Worm (Caenorhabditis elegans): ENCODE results near the gene F41E6.7.

F41E6.7 gene

DNA sequence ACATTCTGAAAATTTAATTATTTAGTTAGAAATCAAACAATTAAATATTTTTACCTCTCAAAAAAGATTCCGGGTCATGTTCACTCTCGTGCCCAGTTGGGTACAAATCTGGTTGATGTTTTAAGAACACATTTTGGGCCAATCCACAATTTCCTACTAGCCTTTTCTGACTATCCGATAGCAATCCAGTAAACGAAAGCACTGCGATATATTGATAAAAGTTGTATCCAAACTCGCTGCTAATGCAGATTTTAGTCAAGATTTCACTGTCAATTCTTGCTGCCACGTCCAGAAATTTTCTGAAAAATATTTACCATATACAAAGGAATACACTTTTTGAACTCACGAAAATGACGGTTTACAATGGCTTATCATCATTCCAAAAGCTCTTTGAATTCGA lies 29.9 kb downstream of the F41E6.7 start:
- TF ChIP-seq pag-3 (tag; optimal IDR thresholded peaks at IDR 0.05; ENCODE audit: borderline replicate concordance) (no peak), mec-3 (tag; optimal IDR thresholded peaks at IDR 0.05; ENCODE audit: borderline replicate concordance) (no peak), hlh-30 (tag; optimal IDR thresholded peaks at IDR 0.05; ENCODE audit: insufficient read depth) (no peak), rnt-1 (tag; optimal IDR thresholded peaks at IDR 0.05) (no peak), gmeb-2 (tag; optimal IDR thresholded peaks at IDR 0.05) (no peak), pax-1 (tag; optimal IDR thresholded peaks at IDR 0.05) (no peak), ref-2 (tag; optimal IDR thresholded peaks at IDR 0.05) (no peak)

DNA sequence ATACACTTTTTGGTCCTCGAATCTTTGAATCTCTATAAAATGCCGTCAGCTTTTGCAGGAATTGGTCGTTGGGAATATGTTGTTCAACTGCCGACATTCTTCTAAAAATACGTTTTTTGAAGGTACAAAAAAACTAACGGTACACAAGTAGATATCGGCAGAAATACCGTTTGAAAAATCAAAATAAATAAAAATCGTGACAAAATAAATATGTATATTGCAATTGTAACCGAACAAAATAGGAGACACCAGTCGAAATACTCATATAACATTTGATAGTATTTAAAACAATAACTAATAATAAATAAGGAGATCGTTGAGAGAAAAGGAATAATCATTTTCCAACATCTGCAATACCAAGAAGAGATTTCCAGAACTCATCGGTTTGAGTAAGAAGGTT lies 34.0 kb downstream of the F41E6.7 start, which contains the start of gene F25G6.8:
Gene F25G6.8, minus strand, starts transcription at position 101 of the 400 bp plus-strand sequence.
- no peak for TF ChIP-seq ceh-9 (tag; optimal IDR thresholded peaks at IDR 0.05)

DNA sequence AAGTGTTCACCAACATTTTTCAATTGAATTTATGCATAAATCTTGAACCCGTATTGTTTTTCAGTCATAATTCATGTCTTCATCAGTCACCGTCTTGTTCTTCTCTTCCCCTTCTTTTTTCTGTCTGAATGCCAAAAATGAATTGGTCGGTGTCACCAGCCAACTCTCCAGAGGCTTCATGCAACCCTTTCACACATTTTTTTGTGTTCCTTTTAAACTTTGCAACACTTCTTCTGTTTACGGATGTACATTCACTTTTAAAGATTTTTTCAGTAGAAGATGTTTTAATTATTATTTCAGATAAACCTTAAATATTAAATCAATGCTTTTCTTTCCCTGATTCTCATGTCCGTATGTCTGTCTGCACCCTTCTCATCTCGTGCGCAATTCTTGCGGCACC lies 38.2 kb downstream of the F41E6.7 start, which contains the start of gene acr-16:
Gene acr-16, plus strand, starts transcription at position 301 of the 400 bp plus-strand sequence.
- no peak for TF ChIP-seq odd-2 (tag; optimal IDR thresholded peaks at IDR 0.05)
- no peak for TF ChIP-seq Y22D7AL.16 (tag; optimal IDR thresholded peaks at IDR 0.05)
- TF ChIP-seq ceh-9 (tag; optimal IDR thresholded peaks at IDR 0.05) = no peak
- no peak for TF ChIP-seq eyg-1 (tag; optimal IDR thresholded peaks at IDR 0.05)
- TF ChIP-seq pha-4 (tag; optimal IDR thresholded peaks at IDR 0.05) = no peak
- TF ChIP-seq mec-3 (tag; optimal IDR thresholded peaks at IDR 0.05; ENCODE audit: borderline replicate concordance) = no peak
- no peak for TF ChIP-seq ahr-1 (tag; optimal IDR thresholded peaks at IDR 0.05)
- no peak for TF ChIP-seq ztf-16 (tag; optimal IDR thresholded peaks at IDR 0.05)
- TF ChIP-seq dmd-4 (tag; optimal IDR thresholded peaks at IDR 0.05; ENCODE audit: borderline replicate concordance) = no peak
- TF ChIP-seq ceh-31 (tag; optimal IDR thresholded peaks at IDR 0.05) = no peak
- TF ChIP-seq ref-2 (tag; optimal IDR thresholded peaks at IDR 0.05) = no peak

DNA sequence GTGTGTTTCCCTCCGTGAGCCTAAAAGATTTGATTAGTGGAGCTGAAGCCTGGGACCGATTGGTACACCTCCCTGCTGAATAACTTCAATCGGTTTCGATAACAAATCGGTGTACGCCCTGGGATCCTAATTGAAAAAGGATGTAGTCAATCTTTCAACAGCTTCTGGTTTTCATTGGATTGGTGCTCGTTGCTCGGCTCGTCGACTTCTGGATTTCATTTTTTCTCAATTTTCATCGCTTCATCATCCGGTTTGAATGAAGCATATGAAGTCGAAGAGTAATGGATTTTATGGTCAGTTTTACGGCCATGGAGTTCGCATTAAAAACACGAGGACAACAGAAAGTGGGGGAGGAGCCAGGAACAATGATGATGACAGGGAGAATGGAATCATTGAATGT lies 43.1 kb downstream of the F41E6.7 start:
- TF ChIP-seq unc-42 (tag; optimal IDR thresholded peaks at IDR 0.05) (peak; percentile 24), dve-1 (tag; optimal IDR thresholded peaks at IDR 0.05) (no peak), sox-2 (GFP tag; IDR thresholded peaks at IDR 0.05) (no peak), ceh-24 (tag; optimal IDR thresholded peaks at IDR 0.05) (no peak), K09A11.1 (tag; optimal IDR thresholded peaks at IDR 0.05; ENCODE audit: insufficient read depth) (no peak), C08G9.2 (tag; optimal IDR thresholded peaks at IDR 0.05) (no peak), ets-4 (tag; optimal IDR thresholded peaks at IDR 0.05) (no peak), hlh-30 (tag; optimal IDR thresholded peaks at IDR 0.05; ENCODE audit: insufficient read depth) (no peak), ceh-14 (tag; optimal IDR thresholded peaks at IDR 0.05) (no peak)

DNA sequence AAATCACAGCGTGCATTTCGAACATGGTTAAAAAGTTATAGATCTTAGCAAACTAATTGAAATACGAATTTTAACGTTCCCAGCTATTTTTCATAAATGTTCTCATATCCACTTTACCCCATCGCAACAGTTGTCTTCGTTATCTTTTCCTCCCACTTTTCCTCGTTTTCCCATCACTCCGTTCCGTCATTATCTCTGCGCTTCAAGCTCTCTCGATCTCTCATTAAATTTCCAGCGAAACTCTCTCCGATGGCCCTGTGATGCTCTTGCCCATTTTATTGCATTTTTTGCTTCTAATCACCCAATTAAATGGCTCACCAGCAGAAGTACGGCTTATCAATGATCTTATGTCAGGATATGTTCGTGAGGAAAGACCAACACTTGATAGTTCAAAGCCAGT lies 46.6 kb downstream of the F41E6.7 start, which contains the start of gene acr-15:
Gene acr-15, plus strand, starts transcription at position 236 of the 400 bp plus-strand sequence.
- no peak for TF ChIP-seq F13H6.1 (tag; optimal IDR thresholded peaks at IDR 0.05)
- no peak for TF ChIP-seq elt-4 (tag; optimal IDR thresholded peaks at IDR 0.05)
- no peak for TF ChIP-seq ahr-1 (tag; optimal IDR thresholded peaks at IDR 0.05)
- TF ChIP-seq hlh-6 (tag; optimal IDR thresholded peaks at IDR 0.05) = no peak

DNA sequence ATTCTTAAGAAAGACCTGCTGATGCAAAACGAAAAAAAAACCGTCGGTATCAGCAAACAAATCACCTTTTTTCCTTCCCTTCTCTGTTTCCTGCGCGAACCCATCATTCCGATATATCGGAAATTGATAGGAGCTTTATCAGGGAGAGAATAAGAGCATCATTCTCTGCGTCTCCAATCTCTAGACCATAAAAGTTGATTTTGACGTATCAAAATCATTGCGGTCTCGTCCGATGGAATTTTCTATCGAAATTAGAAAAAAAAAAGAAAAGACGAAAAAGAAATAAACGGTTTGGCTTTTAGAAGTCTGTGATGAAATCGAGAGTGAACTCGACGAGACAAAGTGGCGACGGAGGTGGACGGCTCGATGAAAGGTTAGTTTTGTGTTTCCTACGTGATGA lies 50.1 kb downstream of the F41E6.7 start, which contains the start of gene stdh-4:
Gene stdh-4, plus strand, starts transcription at position 301 of the 400 bp plus-strand sequence.
- TF ChIP-seq sdc-2 (tag; optimal IDR thresholded peaks at IDR 0.05) (no peak), eyg-1 (tag; optimal IDR thresholded peaks at IDR 0.05) (no peak), lim-6 (tag; optimal IDR thresholded peaks at IDR 0.05) (no peak), gmeb-2 (tag; optimal IDR thresholded peaks at IDR 0.05) (no peak), ceh-30 (tag; optimal IDR thresholded peaks at IDR 0.05) (no peak), C38D4.7 (GFP tag; optimal IDR thresholded peaks at IDR 0.05) (no peak), ahr-1 (tag; optimal IDR thresholded peaks at IDR 0.05) (no peak), K02D7.2 (tag; optimal IDR thresholded peaks at IDR 0.05) (no peak), ref-2 (tag; optimal IDR thresholded peaks at IDR 0.05) (no peak), ceh-18 (tag; optimal IDR thresholded peaks at IDR 0.05) (no peak), lin-11 (tag; optimal IDR thresholded peaks at IDR 0.05) (no peak), pros-1 (tag; optimal IDR thresholded peaks at IDR 0.05) (no peak)

All from whole organism, late embryonic.